Worm (Caenorhabditis elegans): ENCODE measurements around the gene lelo-3.

Gene lelo-3

DNA sequence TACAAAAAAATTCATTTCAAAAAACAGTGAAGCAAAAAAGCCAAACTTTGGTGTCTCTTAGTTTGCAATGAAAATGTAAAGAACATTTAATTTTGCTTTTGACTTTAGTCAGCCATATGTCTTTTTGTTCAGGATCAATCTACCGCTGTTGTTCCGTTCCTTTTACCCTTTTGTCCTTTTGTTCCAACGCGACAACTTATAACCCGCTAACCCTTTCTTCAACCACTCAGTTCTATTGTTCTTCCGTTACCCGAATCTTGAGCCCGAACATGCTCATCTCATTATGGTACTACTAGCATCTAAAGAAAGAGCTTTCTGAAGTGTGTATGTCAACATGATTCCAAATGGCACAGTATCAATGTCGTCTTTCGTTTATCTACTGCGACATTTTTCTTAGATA, 28.4 kb downstream of the lelo-3 start:
- TF ChIP-seq ztf-29 (GFP tag; IDR thresholded peaks at IDR 0.05) (no peak), T22C8.4 (GFP tag; IDR thresholded peaks at IDR 0.05) (no peak), flt-1 (GFP tag; IDR thresholded peaks at IDR 0.05) (no peak), ztf-23 (GFP tag; IDR thresholded peaks at IDR 0.05) (no peak), ref-1 (GFP tag; conservative IDR thresholded peaks at IDR 0.05) (no peak), klf-2 (GFP tag; conservative IDR thresholded peaks at IDR 0.05) (no peak), tab-1 (GFP tag; IDR thresholded peaks at IDR 0.05) (no peak), med-1 (GFP tag; optimal IDR thresholded peaks at IDR 0.05; ENCODE audit: insufficient read depth) (no peak), cog-1 (tag; optimal IDR thresholded peaks at IDR 0.05) (no peak)

DNA sequence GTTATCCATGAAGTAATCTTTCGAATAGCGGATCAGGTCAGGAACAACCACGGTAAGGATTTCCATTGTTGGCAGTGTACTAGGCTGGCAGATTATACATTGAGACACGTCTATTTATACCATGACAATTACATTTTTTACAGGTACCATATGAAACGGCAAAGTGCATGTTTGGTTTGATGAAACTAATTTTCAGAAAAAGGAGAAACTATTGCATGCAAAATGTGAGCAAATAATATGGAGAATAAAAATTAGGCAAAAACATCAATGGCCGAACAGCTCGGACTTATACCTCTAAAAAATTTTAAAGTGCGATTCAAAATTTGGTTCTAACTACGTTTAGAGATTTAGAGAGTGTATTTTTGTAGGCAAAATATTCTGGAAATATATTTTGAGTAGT, 29.6 kb downstream of the lelo-3 start, which contains the start of gene F22F4.5:
TSS of gene F22F4.5 (minus strand) at position 101 of the 400 bp plus-strand sequence.
- TF ChIP-seq tab-1 (GFP tag; IDR thresholded peaks at IDR 0.05) (no peak), ztf-29 (GFP tag; IDR thresholded peaks at IDR 0.05) (no peak), ref-1 (GFP tag; conservative IDR thresholded peaks at IDR 0.05) (no peak), klf-2 (GFP tag; conservative IDR thresholded peaks at IDR 0.05) (no peak), flt-1 (GFP tag; IDR thresholded peaks at IDR 0.05) (no peak), T22C8.4 (GFP tag; IDR thresholded peaks at IDR 0.05) (no peak), ztf-23 (GFP tag; IDR thresholded peaks at IDR 0.05) (no peak), med-1 (GFP tag; optimal IDR thresholded peaks at IDR 0.05; ENCODE audit: insufficient read depth) (no peak)

DNA sequence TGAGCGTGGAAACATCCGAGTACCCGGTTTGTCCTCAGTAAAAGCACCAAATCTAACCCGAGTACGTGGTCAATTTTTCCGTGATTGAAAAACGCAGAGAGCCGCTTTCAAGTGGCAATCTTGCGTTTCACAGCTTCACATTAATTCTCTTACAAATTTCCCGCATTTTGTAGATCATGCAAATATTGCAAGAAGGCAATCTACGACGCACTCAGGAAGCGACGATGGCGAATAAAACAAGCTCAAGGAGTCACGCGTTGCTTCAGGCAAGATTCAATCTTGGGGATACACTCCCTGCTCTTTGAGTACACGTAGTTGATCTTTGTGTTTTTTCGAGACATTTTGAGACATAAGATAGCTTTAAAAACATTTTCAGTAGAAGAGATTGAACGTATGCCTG, 34.5 kb downstream of the lelo-3 start:
- TF ChIP-seq ref-1 (GFP tag; conservative IDR thresholded peaks at IDR 0.05) (no peak), med-1 (GFP tag; optimal IDR thresholded peaks at IDR 0.05; ENCODE audit: insufficient read depth) (no peak)

DNA sequence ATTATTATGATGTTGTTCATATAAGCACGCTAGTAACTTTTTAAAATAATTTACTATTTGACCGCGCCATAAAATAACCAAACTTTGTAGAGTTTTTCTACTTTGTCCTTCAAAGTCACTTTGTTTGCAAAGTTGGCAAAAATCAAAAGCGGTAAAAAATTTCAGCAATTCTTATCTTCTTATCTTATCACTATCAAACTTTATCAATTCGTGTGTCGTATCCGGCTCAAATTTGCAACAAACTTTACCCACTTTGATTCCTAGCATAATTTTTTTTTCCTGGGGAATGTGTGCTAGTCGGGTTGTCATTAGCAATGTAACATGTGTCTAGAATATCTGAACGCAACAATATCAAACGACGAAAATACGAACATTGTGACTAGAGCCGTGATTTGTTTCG, 36.6 kb downstream of the lelo-3 start:
- TF ChIP-seq klf-2 (GFP tag; conservative IDR thresholded peaks at IDR 0.05) (no peak), T22C8.4 (GFP tag; IDR thresholded peaks at IDR 0.05) (no peak), flt-1 (GFP tag; IDR thresholded peaks at IDR 0.05) (no peak), ztf-29 (GFP tag; IDR thresholded peaks at IDR 0.05) (no peak), ref-1 (GFP tag; conservative IDR thresholded peaks at IDR 0.05) (no peak), cog-1 (tag; optimal IDR thresholded peaks at IDR 0.05) (no peak), tab-1 (GFP tag; IDR thresholded peaks at IDR 0.05) (no peak), med-1 (GFP tag; optimal IDR thresholded peaks at IDR 0.05; ENCODE audit: insufficient read depth) (no peak), ztf-23 (GFP tag; IDR thresholded peaks at IDR 0.05) (no peak)

DNA sequence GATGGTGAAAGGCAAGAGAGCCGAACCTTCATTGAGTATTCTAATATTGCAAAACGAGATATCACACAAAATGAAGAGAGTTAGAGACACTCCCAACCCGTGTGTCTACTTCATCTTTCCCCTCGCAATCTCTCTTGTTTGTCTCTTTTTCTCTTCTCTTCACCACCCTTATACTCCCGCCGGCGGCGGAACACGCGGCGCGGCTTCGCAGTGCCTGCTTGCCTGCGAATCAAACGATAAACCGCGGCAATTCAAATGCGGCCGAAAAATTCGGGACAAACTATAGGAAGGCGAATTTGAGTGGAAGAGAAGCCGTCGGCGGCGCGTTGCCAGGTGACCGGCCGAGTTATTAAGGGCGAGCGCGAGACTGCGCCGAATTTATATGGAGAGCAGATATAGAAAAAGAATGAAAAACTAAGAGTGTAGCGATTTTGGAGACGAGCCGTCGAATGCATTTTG, 37.8 kb downstream of the lelo-3 start, which contains the start of gene klp-13:
TSS of gene klp-13 (plus strand) at position 409 of the 459 bp plus-strand sequence.
- TF ChIP-seq ztf-23 (GFP tag; IDR thresholded peaks at IDR 0.05) (peak; percentile 54; the same call in 1 of the 2 replicates), T22C8.4 (GFP tag; IDR thresholded peaks at IDR 0.05) (no peak), ztf-29 (GFP tag; IDR thresholded peaks at IDR 0.05) (peak; percentile 62; the same call in 1 of the 2 replicates), tab-1 (GFP tag; IDR thresholded peaks at IDR 0.05) (no peak), flt-1 (GFP tag; IDR thresholded peaks at IDR 0.05) (peak; percentile 41; the same call in 1 of the 2 replicates), klf-2 (GFP tag; conservative IDR thresholded peaks at IDR 0.05) (no peak), ref-1 (GFP tag; conservative IDR thresholded peaks at IDR 0.05) (0 out of 2 replicates have a peak, but pooled peaks have one; percentile 9), med-1 (GFP tag; optimal IDR thresholded peaks at IDR 0.05; ENCODE audit: insufficient read depth) (no peak), cog-1 (tag; optimal IDR thresholded peaks at IDR 0.05) (peak; percentile 91)

DNA sequence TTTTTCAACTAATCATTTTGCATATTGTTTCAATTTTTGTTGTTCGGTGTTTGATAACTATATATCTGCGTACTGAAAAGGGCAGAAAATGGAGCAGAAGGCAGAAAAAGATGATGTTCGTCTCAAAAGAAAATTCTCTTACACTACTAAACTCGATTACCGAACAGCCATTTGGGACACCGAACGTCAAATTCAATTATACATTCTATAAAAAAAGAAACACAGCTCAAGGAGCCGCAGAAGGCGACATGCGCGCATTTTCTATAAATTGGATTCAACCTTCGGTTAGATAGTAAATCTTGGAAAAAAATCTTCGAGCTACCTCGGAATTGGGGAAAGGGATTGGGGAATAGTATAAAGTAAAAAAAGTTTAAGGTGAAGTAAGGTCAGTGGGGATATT, 39.1 kb downstream of the lelo-3 start:
- no peak for TF ChIP-seq ztf-29 (GFP tag; IDR thresholded peaks at IDR 0.05)
- no peak for TF ChIP-seq med-1 (GFP tag; optimal IDR thresholded peaks at IDR 0.05; ENCODE audit: insufficient read depth)
- TF ChIP-seq T22C8.4 (GFP tag; IDR thresholded peaks at IDR 0.05), result no peak
- no peak for TF ChIP-seq cog-1 (tag; optimal IDR thresholded peaks at IDR 0.05)
- TF ChIP-seq tab-1 (GFP tag; IDR thresholded peaks at IDR 0.05), result no peak
- no peak for TF ChIP-seq flt-1 (GFP tag; IDR thresholded peaks at IDR 0.05)
- TF ChIP-seq ztf-23 (GFP tag; IDR thresholded peaks at IDR 0.05), result no peak
- no peak for TF ChIP-seq ref-1 (GFP tag; conservative IDR thresholded peaks at IDR 0.05)
- TF ChIP-seq klf-2 (GFP tag; conservative IDR thresholded peaks at IDR 0.05), result no peak

DNA sequence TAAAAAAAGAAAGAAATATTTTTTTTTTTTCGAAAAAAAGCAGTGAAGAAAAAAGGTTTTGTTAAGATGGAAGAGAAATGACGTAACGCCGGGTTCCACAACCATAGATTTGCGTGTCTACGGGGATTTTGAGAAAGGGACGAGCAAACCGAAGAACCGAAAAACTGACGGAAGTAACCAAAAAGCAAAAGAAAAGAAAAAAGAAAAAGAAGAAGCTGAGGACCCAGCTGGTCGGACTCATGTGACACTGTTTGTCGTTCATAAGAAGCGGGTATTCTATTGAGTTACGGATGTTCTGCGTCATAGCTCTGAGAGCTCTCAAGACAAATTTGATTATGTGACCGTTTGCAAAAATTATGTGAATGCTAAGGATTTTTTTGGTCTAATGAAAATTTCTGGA, 39.6 kb downstream of the lelo-3 start:
- TF ChIP-seq T22C8.4 (GFP tag; IDR thresholded peaks at IDR 0.05) (no peak), tab-1 (GFP tag; IDR thresholded peaks at IDR 0.05) (no peak), ztf-23 (GFP tag; IDR thresholded peaks at IDR 0.05) (no peak), ref-1 (GFP tag; conservative IDR thresholded peaks at IDR 0.05) (no peak)

DNA sequence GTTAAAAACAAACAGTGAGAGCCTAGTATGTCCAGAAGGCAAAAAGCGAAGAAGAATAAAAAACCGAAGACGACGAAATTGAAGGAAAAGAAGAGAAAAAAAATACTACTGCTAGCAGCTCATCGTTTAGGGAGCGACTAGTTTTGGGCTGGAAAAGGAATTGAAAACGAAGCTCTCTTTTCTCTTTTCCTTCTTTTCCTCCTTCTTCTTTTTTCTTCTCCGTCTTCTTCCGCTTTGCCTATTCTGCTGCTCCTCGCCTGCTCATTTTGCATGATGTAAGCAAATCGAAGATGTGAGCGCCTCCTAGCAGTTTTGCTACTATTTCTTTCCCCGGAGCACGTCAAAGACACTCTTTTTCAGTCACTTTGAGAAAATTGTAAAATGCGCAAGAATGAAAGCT, 40.7 kb downstream of the lelo-3 start:
- TF ChIP-seq T22C8.4 (GFP tag; IDR thresholded peaks at IDR 0.05) (no peak), klf-2 (GFP tag; conservative IDR thresholded peaks at IDR 0.05) (no peak), flt-1 (GFP tag; IDR thresholded peaks at IDR 0.05) (no peak), ref-1 (GFP tag; conservative IDR thresholded peaks at IDR 0.05) (no peak), med-1 (GFP tag; optimal IDR thresholded peaks at IDR 0.05; ENCODE audit: insufficient read depth) (no peak), ztf-29 (GFP tag; IDR thresholded peaks at IDR 0.05) (no peak), ztf-23 (GFP tag; IDR thresholded peaks at IDR 0.05) (no peak), tab-1 (GFP tag; IDR thresholded peaks at IDR 0.05) (no peak), cog-1 (tag; optimal IDR thresholded peaks at IDR 0.05) (no peak)

DNA sequence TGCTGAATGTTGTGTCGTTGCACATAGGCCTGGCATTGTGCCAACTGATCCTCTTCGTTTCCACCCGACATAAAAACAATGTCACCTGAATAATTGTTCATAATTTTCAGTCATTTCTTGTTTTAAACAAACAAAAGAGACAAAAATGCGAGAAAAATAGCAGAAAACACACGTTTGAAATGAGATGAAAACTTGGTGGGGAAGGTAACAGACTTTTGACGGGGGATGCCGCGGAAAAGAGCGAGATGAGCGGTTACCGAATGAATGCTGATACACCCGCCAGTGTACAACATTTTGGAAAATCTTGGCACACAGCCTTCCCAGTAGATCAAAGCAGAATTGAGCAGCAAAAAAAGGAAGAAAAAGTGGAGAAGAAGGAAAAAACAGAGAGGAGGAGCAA, 44.6 kb downstream of the lelo-3 start, which contains the start of gene kin-2:
TSS of gene kin-2 (minus strand) at position 101 of the 400 bp plus-strand sequence.
- no peak for TF ChIP-seq tab-1 (GFP tag; IDR thresholded peaks at IDR 0.05)
- TF ChIP-seq ztf-29 (GFP tag; IDR thresholded peaks at IDR 0.05), result no peak
- TF ChIP-seq klf-2 (GFP tag; conservative IDR thresholded peaks at IDR 0.05), result no peak
- TF ChIP-seq med-1 (GFP tag; optimal IDR thresholded peaks at IDR 0.05; ENCODE audit: insufficient read depth), result no peak
- TF ChIP-seq ztf-23 (GFP tag; IDR thresholded peaks at IDR 0.05), result no peak
- TF ChIP-seq ref-1 (GFP tag; conservative IDR thresholded peaks at IDR 0.05), result no peak
- TF ChIP-seq cog-1 (tag; optimal IDR thresholded peaks at IDR 0.05), result no peak
- no peak for TF ChIP-seq flt-1 (GFP tag; IDR thresholded peaks at IDR 0.05)
- no peak for TF ChIP-seq T22C8.4 (GFP tag; IDR thresholded peaks at IDR 0.05)

All from whole organism, midembryonic.